Fruit fly (Drosophila melanogaster) Kc167 (cell line): ENCODE data around the gene CG31998.

ENCODE experiments used
- Myc ChIP-seq: fragments of >200 bp; optimal IDR thresholded peaks from 2 replicates; lab custom pipeline; 2017; ENCODE audit warnings: missing external identifiers
- Sin3A ChIP-seq: fragments of >200 bp; optimal IDR thresholded peaks from 2 replicates; lab custom pipeline; 2018; ENCODE audit warnings: missing external identifiers
- h ChIP-seq: fragments of >200 bp; optimal IDR thresholded peaks from 3 replicates; lab custom pipeline; 2018; ENCODE audit warnings: missing external identifiers
- insv ChIP-seq: fragments of >200 bp; optimal IDR thresholded peaks from 3 replicates; lab custom pipeline; 2018; ENCODE audit warnings: missing external identifiers
- psq ChIP-seq: fragments of >200 bp; optimal IDR thresholded peaks from 2 replicates; lab custom pipeline; 2017; ENCODE audit warnings: missing external identifiers
- ttk ChIP-seq: sonication (Bioruptor generic); optimal IDR thresholded peaks from 2 replicates; lab custom pipeline; 2017; ENCODE audit warnings: missing external identifiers

DNA sequence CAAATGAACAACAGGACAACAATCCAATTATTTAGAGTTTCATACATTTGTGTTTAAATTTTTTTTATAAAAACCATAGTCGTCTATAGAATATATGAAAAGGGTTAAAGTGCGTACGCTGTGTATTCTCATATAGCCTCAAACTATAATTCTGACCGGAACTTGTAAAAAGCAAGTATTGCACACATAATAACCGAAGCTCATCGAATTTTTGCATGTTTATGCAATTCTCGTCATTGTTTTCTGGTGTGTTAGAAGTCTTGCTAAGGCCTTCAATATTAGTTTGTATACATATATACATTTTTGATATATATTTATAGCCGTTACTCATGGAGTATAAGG, 25.9 kb downstream of the CG31998 start:
- no peak for TF ChIP-seq Myc (lab: Kevin White, UChicago)
- TF ChIP-seq psq (lab: Kevin White, UChicago) = no peak
- no peak for TF ChIP-seq ttk (lab: Kevin White, UChicago)
- TF ChIP-seq Sin3A (lab: Kevin White, UChicago) = no peak
- TF ChIP-seq h (lab: Kevin White, UChicago) = no peak
- TF ChIP-seq insv = no peak
